Worm (Caenorhabditis elegans) whole organism, mixed stage, embryonic: ENCODE results near the gene nhr-225.
"Not testable (repeated sequence)": the region's sequence is repeated elsewhere in the genome, so short reads cannot be mapped to it uniquely, and the experiment has no call there.

Experiments
- M03D4.4 ChIP-seq: sonication (generic microtip); optimal IDR thresholded peaks from 2 replicates; lab custom pipeline; 2017; ENCODE audit warnings: mild to moderate bottlenecking, missing genetic modification characterization, missing compliant biosample characterization
- ceh-39 ChIP-seq: fragments of 150-350 bp; optimal IDR thresholded peaks from 2 replicates; lab custom pipeline; 2014; ENCODE audit warnings: missing biosample characterization, missing genetic modification characterization
- ceh-83 ChIP-seq: fragments of 200-800 bp; sonication (Bioruptor generic); optimal IDR thresholded peaks from 2 replicates; lab custom pipeline; 2018; ENCODE audit warnings: mild to moderate bottlenecking, missing genetic modification characterization, missing compliant biosample characterization
- ces-1 ChIP-seq: fragments of 150-350 bp; optimal IDR thresholded peaks from 2 replicates; lab custom pipeline; 2014; ENCODE audit warnings: missing biosample characterization, missing genetic modification reagents, missing genetic modification characterization
- drap-1 ChIP-seq: fragments of 200-800 bp; sonication (Bioruptor generic); optimal IDR thresholded peaks from 3 replicates; lab custom pipeline; 2018; ENCODE audit warnings: mild to moderate bottlenecking, missing genetic modification characterization, missing compliant biosample characterization
- elt-1 ChIP-seq: sonication (generic microtip); optimal IDR thresholded peaks from 2 replicates; lab custom pipeline; 2017; ENCODE audit warnings: missing genetic modification characterization, mild to moderate bottlenecking, missing compliant biosample characterization, antibody characterized with exemption, moderate library complexity, borderline replicate concordance; ENCODE audit not compliant: insufficient read depth
- elt-3 ChIP-seq: fragments of 150-350 bp; optimal IDR thresholded peaks from 2 replicates; lab custom pipeline; 2014; ENCODE audit warnings: missing biosample characterization, missing genetic modification characterization
- flh-1 ChIP-seq: fragments of 200-800 bp; sonication (Bioruptor generic); optimal IDR thresholded peaks from 2 replicates; lab custom pipeline; 2018; ENCODE audit warnings: mild to moderate bottlenecking, missing genetic modification characterization, moderate library complexity, missing compliant biosample characterization
- ham-2 ChIP-seq: fragments of 200-800 bp; sonication (Bioruptor generic); optimal IDR thresholded peaks from 2 replicates; lab custom pipeline; 2018; ENCODE audit warnings: mild to moderate bottlenecking, missing genetic modification characterization, missing compliant biosample characterization
- lin-13 ChIP-seq: fragments of 150-350 bp; optimal IDR thresholded peaks from 2 replicates; lab custom pipeline; 2014; ENCODE audit warnings: missing biosample characterization, missing genetic modification characterization
- lin-32 ChIP-seq: fragments of 200-800 bp; sonication (Bioruptor generic); optimal IDR thresholded peaks from 2 replicates; lab custom pipeline; 2018; ENCODE audit warnings: mild to moderate bottlenecking, missing genetic modification characterization, missing compliant biosample characterization
- lsy-2 ChIP-seq: fragments of 150-350 bp; optimal IDR thresholded peaks from 2 replicates; lab custom pipeline; 2014; ENCODE audit warnings: missing biosample characterization, missing genetic modification characterization
- mep-1 ChIP-seq: fragments of 150-350 bp; optimal IDR thresholded peaks from 2 replicates; lab custom pipeline; 2017; ENCODE audit warnings: missing biosample characterization, missing genetic modification reagents, missing genetic modification characterization, inconsistent platforms
- mls-2 ChIP-seq: sonication (generic microtip); optimal IDR thresholded peaks from 2 replicates; lab custom pipeline; 2016; ENCODE audit warnings: mild to moderate bottlenecking, missing genetic modification characterization, moderate library complexity, missing compliant biosample characterization
- nhr-12 ChIP-seq: fragments of 150-350 bp; optimal IDR thresholded peaks from 2 replicates; lab custom pipeline; 2014; ENCODE audit warnings: missing biosample characterization, missing genetic modification characterization
- nhr-2 ChIP-seq: fragments of 150-350 bp; optimal IDR thresholded peaks from 2 replicates; lab custom pipeline; 2014; ENCODE audit warnings: missing biosample characterization, missing genetic modification characterization
- nhr-237 ChIP-seq: fragments of 150-350 bp; optimal IDR thresholded peaks from 2 replicates; lab custom pipeline; 2014; ENCODE audit warnings: missing biosample characterization, missing genetic modification characterization
- nhr-28 ChIP-seq: fragments of 150-350 bp; optimal IDR thresholded peaks from 2 replicates; lab custom pipeline; 2014; ENCODE audit warnings: missing biosample characterization, missing genetic modification characterization
- nhr-76 ChIP-seq: sonication (generic microtip); optimal IDR thresholded peaks from 2 replicates; lab custom pipeline; 2017; ENCODE audit warnings: missing biosample characterization, missing genetic modification characterization
- pha-4 ChIP-seq: fragments of 150-350 bp; optimal IDR thresholded peaks from 2 replicates; lab custom pipeline; 2018; ENCODE audit warnings: missing biosample characterization, missing genetic modification reagents, missing genetic modification characterization
- sem-2 ChIP-seq: fragments of 200-800 bp; sonication (Bioruptor generic); optimal IDR thresholded peaks from 2 replicates; lab custom pipeline; 2018; ENCODE audit warnings: mild to moderate bottlenecking, missing genetic modification characterization, missing compliant biosample characterization
- snpc-4 ChIP-seq: fragments of 150-350 bp; optimal IDR thresholded peaks from 2 replicates; lab custom pipeline; 2014; ENCODE audit warnings: missing biosample characterization, missing genetic modification characterization
- unc-120 ChIP-seq: sonication (generic microtip); optimal IDR thresholded peaks from 2 replicates; lab custom pipeline; 2017; ENCODE audit warnings: missing genetic modification characterization, missing compliant biosample characterization; ENCODE audit not compliant: poor library complexity, severe bottlenecking
- unc-62 ChIP-seq: fragments of 150-350 bp; optimal IDR thresholded peaks from 2 replicates; lab custom pipeline; 2014; ENCODE audit warnings: missing biosample characterization, missing genetic modification reagents, missing genetic modification characterization
- ztf-11 ChIP-seq: fragments of 150-350 bp; optimal IDR thresholded peaks from 2 replicates; lab custom pipeline; 2014; ENCODE audit warnings: missing biosample characterization, missing genetic modification characterization

The nhr-225 gene

ce11 chrV:2290329-2290728 lies at the start of gene nhr-225:
TSS of gene nhr-225 (minus strand) at chrV:2290474.
- TF ChIP-seq elt-3 (no peak), sem-2 (GFP tag; lab: Kevin White, UChicago) (no peak), M03D4.4 (no peak), drap-1 (GFP tag; lab: Kevin White, UChicago) (no peak)

ce11 chrV:2338538-2338937 lies 48.3 kb upstream of the nhr-225 start, which contains the start of gene irld-29:
TSS of gene irld-29 (minus strand) at chrV:2338638.
- no peak for TF ChIP-seq flh-1 (GFP tag; lab: Kevin White, UChicago)
- TF ChIP-seq ceh-83 (GFP tag; lab: Kevin White, UChicago) = no peak
- no peak for TF ChIP-seq drap-1 (GFP tag; lab: Kevin White, UChicago)
- no peak for TF ChIP-seq lin-13 (tag; lab: Kevin White, UChicago)
- TF ChIP-seq ceh-39 = no peak
- no peak for TF ChIP-seq nhr-28 (tag; lab: Kevin White, UChicago)
- no peak for TF ChIP-seq nhr-2
- no peak for TF ChIP-seq M03D4.4
- TF ChIP-seq nhr-12 (tag; lab: Kevin White, UChicago) = no peak
- TF ChIP-seq ztf-11 (tag; lab: Kevin White, UChicago) = no peak
- no peak for TF ChIP-seq mls-2

- no peak for TF ChIP-seq ztf-11 (tag; lab: Kevin White, UChicago)
- no peak for TF ChIP-seq ceh-39
- no peak for TF ChIP-seq ham-2 (GFP tag; lab: Kevin White, UChicago)
- no peak for TF ChIP-seq nhr-12 (tag; lab: Kevin White, UChicago)
- TF ChIP-seq pha-4 = no peak
- TF ChIP-seq M03D4.4 = no peak
- TF ChIP-seq sem-2 (GFP tag; lab: Kevin White, UChicago) = no peak
- no peak for TF ChIP-seq drap-1 (GFP tag; lab: Kevin White, UChicago)
- TF ChIP-seq, all 35 proteins: peak for 0
These were observed 45.9 kb upstream of the nhr-225 start, which contains the start of gene irld-28 for ce11 chrV:2336151-2336550. TSS of gene irld-28 (minus strand) at chrV:2336251.

- TF ChIP-seq nhr-28 (tag; lab: Kevin White, UChicago); flh-1 (GFP tag; lab: Kevin White, UChicago); sem-2 (GFP tag; lab: Kevin White, UChicago): not testable (repeated sequence)
These were observed 41.3 kb upstream of the nhr-225 start, which contains the start of gene irld-32 for ce11 chrV:2331616-2332015. TSS of gene irld-32 (plus strand) at chrV:2331916.

- not testable (repeated sequence) for TF ChIP-seq mep-1 (tag; lab: Kevin White, UChicago); drap-1 (GFP tag; lab: Kevin White, UChicago); M03D4.4
These were observed 39.9 kb upstream of the nhr-225 start, which contains the start of gene pud-1.1 for ce11 chrV:2330129-2330528. TSS of gene pud-1.1 (plus strand) at chrV:2330429.

- TF ChIP-seq ceh-39 (no peak), elt-1 (tag; lab: Kevin White, UChicago) (no peak), M03D4.4 (no peak), drap-1 (GFP tag; lab: Kevin White, UChicago) (no peak), sem-2 (GFP tag; lab: Kevin White, UChicago) (no peak), unc-120 (no peak), nhr-237 (tag; lab: Kevin White, UChicago) (no peak), lsy-2 (tag; lab: Kevin White, UChicago) (no peak), unc-62 (GFP tag; lab: Kevin White, UChicago) (no peak)
- TF ChIP-seq, all 35 proteins: peak for 0
These were observed 36.9 kb upstream of the nhr-225 start for ce11 chrV:2327124-2327523.

ce11 chrV:2326378-2326777 lies 36.1 kb upstream of the nhr-225 start, which contains the start of gene pud-4:
TSS of gene pud-4 (plus strand) at chrV:2326678.
- TF ChIP-seq mls-2 (no peak), elt-3 (no peak), snpc-4 (tag; lab: Kevin White, UChicago) (no peak), ceh-39 (no peak), ces-1 (GFP tag; lab: Kevin White, UChicago) (no peak), lin-13 (tag; lab: Kevin White, UChicago) (no peak), sem-2 (GFP tag; lab: Kevin White, UChicago) (no peak), flh-1 (GFP tag; lab: Kevin White, UChicago) (no peak), unc-62 (GFP tag; lab: Kevin White, UChicago) (no peak), lin-32 (GFP tag; lab: Kevin White, UChicago) (no peak), nhr-76 (tag; lab: Kevin White, UChicago) (no peak), ceh-83 (GFP tag; lab: Kevin White, UChicago) (no peak)
